Worm (Caenorhabditis elegans) whole organism, midembryonic: ENCODE results near the gene T19H5.4.

Experiments
- flt-1 ChIP-seq: fragments of 200-800 bp; sonication (Bioruptor generic); IDR thresholded peaks from 2 replicates; pipeline ENCODE4 v1.3.6; 2022; ENCODE audit warnings: missing genetic modification characterization, missing compliant biosample characterization
- ref-1 ChIP-seq: fragments of 200-800 bp; sonication (Bioruptor generic); conservative IDR thresholded peaks from 2 replicates; pipeline ENCODE4 v1.3.6; 2022; ENCODE audit warnings: missing genetic modification reagents, missing genetic modification characterization, missing compliant biosample characterization
- tab-1 ChIP-seq: fragments of 200-800 bp; sonication (Bioruptor generic); IDR thresholded peaks from 2 replicates; pipeline ENCODE4 v1.3.6; 2022; ENCODE audit warnings: missing genetic modification characterization, missing compliant biosample characterization

DNA sequence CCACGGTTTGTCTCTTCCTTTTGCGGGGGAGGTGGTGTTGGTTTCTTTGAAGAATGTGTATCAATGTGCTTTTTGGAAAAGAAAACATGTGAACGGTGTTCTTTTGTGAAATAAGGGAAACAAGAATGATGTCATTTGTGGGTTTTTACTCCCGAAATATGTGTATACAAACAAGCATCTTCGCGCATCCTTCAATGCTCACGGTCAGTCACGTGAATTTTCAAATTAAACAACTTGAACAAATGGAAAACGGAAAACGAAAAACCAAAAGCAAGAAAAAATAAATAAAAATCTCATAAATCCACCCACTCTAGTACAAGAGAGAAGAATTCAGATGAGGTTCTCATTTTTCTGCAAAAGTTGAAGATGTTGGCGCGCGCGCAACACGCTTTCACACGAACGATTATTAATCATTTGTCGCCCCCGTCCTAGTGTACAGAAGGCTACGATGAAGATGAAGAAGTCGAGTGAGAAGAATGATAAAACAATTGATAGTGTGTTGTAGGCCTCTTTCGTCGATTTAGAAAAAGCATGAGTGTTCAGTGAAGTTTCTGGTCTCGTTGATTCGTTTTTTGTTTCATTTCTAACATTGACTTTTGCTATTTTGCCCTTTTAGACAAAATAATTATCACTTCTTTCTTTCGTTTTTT is 2.0 kb downstream of the T19H5.4 start:
- TF ChIP-seq ref-1 (GFP tag; lab: Robert Waterston, UW) (no peak), tab-1 (GFP tag; lab: Robert Waterston, UW) (no peak), flt-1 (GFP tag; lab: Robert Waterston, UW) (no peak)
